Fruit fly (Drosophila melanogaster) Kc167 (cell line): ENCODE results near the gene Vps37B.

Source experiments
- Myc ChIP-seq: fragments of >200 bp; optimal IDR thresholded peaks from 2 replicates; lab custom pipeline; 2017; ENCODE audit warnings: missing external identifiers
- h ChIP-seq: fragments of >200 bp; optimal IDR thresholded peaks from 3 replicates; lab custom pipeline; 2018; ENCODE audit warnings: missing external identifiers
- insv ChIP-seq: fragments of >200 bp; optimal IDR thresholded peaks from 3 replicates; lab custom pipeline; 2018; ENCODE audit warnings: missing external identifiers
- psq ChIP-seq: fragments of >200 bp; optimal IDR thresholded peaks from 2 replicates; lab custom pipeline; 2017; ENCODE audit warnings: missing external identifiers

- no peak for TF ChIP-seq insv (lab: Kevin White, UChicago)
- TF ChIP-seq Myc (lab: Kevin White, UChicago) = no peak
- no peak for TF ChIP-seq h (lab: Kevin White, UChicago)
- no peak for TF ChIP-seq psq
Measured at dm6 chr3R:5268495-5268894, 42.5 kb downstream of the Vps37B start.
